Fruit fly (Drosophila melanogaster) whole organism, embryonic: ENCODE results near the gene Caf1-55.

Experiments
- B-H1 ChIP-seq: fragments of 200-800 bp; sonication (Bioruptor generic); IDR thresholded peaks from 3 replicates; pipeline ENCODE4 v1.3.6; 2022; ENCODE audit warnings: missing biosample characterization, missing genetic modification characterization
- Bdp1 ChIP-seq: fragments of 200-800 bp; sonication (Bioruptor generic); optimal IDR thresholded peaks from 3 replicates; lab custom pipeline; 2016; ENCODE audit warnings: missing biosample characterization, missing genetic modification characterization
- CG10321 ChIP-seq: fragments of 200-800 bp; sonication (Bioruptor generic); IDR thresholded peaks from 2 replicates; pipeline ENCODE4 v1.3.6; 2022; ENCODE audit warnings: missing biosample characterization, missing genetic modification characterization
- CG11093 ChIP-seq: fragments of 200-800 bp; sonication (Bioruptor generic); IDR thresholded peaks from 3 replicates; pipeline ENCODE4 v1.3.6; 2022; ENCODE audit warnings: missing biosample characterization, missing genetic modification characterization
- CG11247 ChIP-seq: fragments of 200-800 bp; sonication (Bioruptor generic); IDR thresholded peaks from 2 replicates; pipeline ENCODE4 v1.3.6; 2022; ENCODE audit warnings: missing biosample characterization, missing genetic modification characterization
- CG11560 ChIP-seq: fragments of 200-800 bp; sonication (Bioruptor generic); IDR thresholded peaks from 3 replicates; pipeline ENCODE4 v1.3.6; 2022; ENCODE audit warnings: missing biosample characterization, missing genetic modification characterization
- CG11696 ChIP-seq: fragments of 200-800 bp; sonication (Bioruptor generic); IDR thresholded peaks from 2 replicates; pipeline ENCODE4 v1.3.6; 2022; ENCODE audit warnings: missing biosample characterization, missing genetic modification characterization
- CG12236 ChIP-seq: fragments of 200-800 bp; sonication (Bioruptor generic); optimal IDR thresholded peaks from 2 replicates; lab custom pipeline; 2016; ENCODE audit warnings: missing biosample characterization, missing genetic modification characterization
- CG13424 ChIP-seq: fragments of 200-800 bp; sonication (Bioruptor generic); optimal IDR thresholded peaks from 2 replicates; lab custom pipeline; 2019; ENCODE audit warnings: missing biosample characterization, mild to moderate bottlenecking, missing genetic modification characterization, moderate library complexity
- CG13894 ChIP-seq: fragments of 200-800 bp; sonication (Bioruptor generic); optimal IDR thresholded peaks from 3 replicates; lab custom pipeline; 2018; ENCODE audit warnings: missing biosample characterization, mild to moderate bottlenecking, missing genetic modification characterization, moderate library complexity
- CG14014 ChIP-seq: fragments of 200-800 bp; sonication (Bioruptor generic); IDR thresholded peaks from 2 replicates; pipeline ENCODE4 v1.3.6; 2022; ENCODE audit warnings: missing biosample characterization, missing genetic modification characterization
- CG15011 ChIP-seq: fragments of 200-800 bp; sonication (Bioruptor generic); optimal IDR thresholded peaks from 3 replicates; lab custom pipeline; 2018; ENCODE audit warnings: missing biosample characterization, mild to moderate bottlenecking, missing genetic modification characterization
- CG15479 ChIP-seq: fragments of 200-800 bp; sonication (Bioruptor generic); optimal IDR thresholded peaks from 3 replicates; lab custom pipeline; 2019; ENCODE audit warnings: missing biosample characterization, mild to moderate bottlenecking, missing genetic modification characterization, moderate library complexity
- CG17359 ChIP-seq: fragments of 200-800 bp; sonication (Bioruptor generic); optimal IDR thresholded peaks from 3 replicates; lab custom pipeline; 2018; ENCODE audit warnings: missing biosample characterization, mild to moderate bottlenecking, missing genetic modification characterization, moderate library complexity
- CG18011 ChIP-seq: fragments of 200-800 bp; sonication (Bioruptor generic); optimal IDR thresholded peaks from 2 replicates; lab custom pipeline; 2017; ENCODE audit warnings: missing biosample characterization, missing genetic modification characterization, mild to moderate bottlenecking, moderate library complexity, missing genotype
- CG31441 ChIP-seq: fragments of 200-800 bp; sonication (Bioruptor generic); IDR thresholded peaks from 2 replicates; pipeline ENCODE4 v1.3.6; 2022; ENCODE audit warnings: missing biosample characterization, missing genetic modification characterization
- CG33557 ChIP-seq: fragments of 200-800 bp; sonication (Bioruptor generic); optimal IDR thresholded peaks from 2 replicates; lab custom pipeline; 2019; ENCODE audit warnings: missing biosample characterization, mild to moderate bottlenecking, missing genetic modification characterization, moderate library complexity
- CG4404 ChIP-seq: fragments of 200-800 bp; sonication (Bioruptor generic); IDR thresholded peaks from 2 replicates; pipeline ENCODE4 v1.3.6; 2022; ENCODE audit warnings: missing biosample characterization, missing genetic modification characterization
- CG4424 ChIP-seq: fragments of 200-800 bp; sonication (Bioruptor generic); optimal IDR thresholded peaks from 3 replicates; lab custom pipeline; 2016; ENCODE audit warnings: missing biosample characterization, missing genetic modification characterization
- CG6791 ChIP-seq: fragments of 200-800 bp; sonication (Bioruptor generic); IDR thresholded peaks from 3 replicates; pipeline ENCODE4 v1.3.6; 2022; ENCODE audit warnings: missing biosample characterization, missing genetic modification characterization; ENCODE audit not compliant: partially characterized antibody
- CG7372 ChIP-seq: fragments of 200-800 bp; sonication (Bioruptor generic); IDR thresholded peaks from 2 replicates; pipeline ENCODE4 v1.3.6; 2022; ENCODE audit warnings: missing biosample characterization, missing genetic modification characterization
- CG8290 ChIP-seq, 3 experiments: fragments of 200-800 bp; sonication (Bioruptor generic); optimal IDR thresholded peaks; 2 replicates each; lab custom pipeline; 2016 to 2019; ENCODE audit warnings: missing biosample characterization in 3 of 3, missing genetic modification characterization in 3 of 3, mild to moderate bottlenecking in 2 of 3, moderate library complexity in 1 of 3
- CoRest ChIP-seq: fragments of 200-800 bp; sonication (Bioruptor generic); optimal IDR thresholded peaks from 3 replicates; lab custom pipeline; 2018; ENCODE audit warnings: missing biosample characterization, mild to moderate bottlenecking, missing genetic modification characterization, moderate library complexity
- Dip2 ChIP-seq: fragments of 200-800 bp; sonication (Bioruptor generic); IDR thresholded peaks from 2 replicates; pipeline ENCODE4 v1.3.6; 2022; ENCODE audit warnings: missing biosample characterization, missing genetic modification characterization
- GATAe ChIP-seq: fragments of 200-800 bp; sonication (Bioruptor generic); conservative IDR thresholded peaks from 2 replicates; pipeline ENCODE4 v1.3.6; 2022; ENCODE audit warnings: missing biosample characterization, missing genetic modification characterization
- Gsc ChIP-seq: fragments of 200-800 bp; sonication (Bioruptor generic); IDR thresholded peaks from 2 replicates; pipeline ENCODE4 v1.3.6; 2022; ENCODE audit warnings: missing biosample characterization, missing genetic modification characterization
- Lhr ChIP-seq: fragments of 200-800 bp; sonication (Bioruptor generic); optimal IDR thresholded peaks from 3 replicates; lab custom pipeline; 2017; ENCODE audit warnings: mild to moderate bottlenecking, missing biosample characterization, missing genetic modification reagents, missing genetic modification characterization
- Lim3 ChIP-seq: fragments of 200-800 bp; sonication (Bioruptor generic); IDR thresholded peaks from 2 replicates; pipeline ENCODE4 v1.3.6; 2022; ENCODE audit warnings: missing biosample characterization, missing genetic modification characterization
- Scr ChIP-seq: fragments of 200-800 bp; sonication (Bioruptor generic); IDR thresholded peaks from 2 replicates; pipeline ENCODE4 v1.3.6; 2022; ENCODE audit warnings: missing biosample characterization, missing genetic modification characterization; ENCODE audit not compliant: partially characterized antibody
- Side ChIP-seq: fragments of 200-800 bp; sonication (Bioruptor generic); optimal IDR thresholded peaks from 2 replicates; lab custom pipeline; 2016; ENCODE audit warnings: missing biosample characterization, missing genetic modification characterization
- Sox102F ChIP-seq: fragments of 200-800 bp; sonication (Bioruptor generic); optimal IDR thresholded peaks from 2 replicates; lab custom pipeline; 2018; ENCODE audit warnings: missing biosample characterization, mild to moderate bottlenecking, missing genetic modification characterization, moderate library complexity
- Taf1 ChIP-seq: fragments of 200-800 bp; sonication (Bioruptor generic); IDR thresholded peaks from 2 replicates; pipeline ENCODE4 v1.3.6; 2022; ENCODE audit warnings: missing biosample characterization, missing genetic modification characterization
- ab ChIP-seq: fragments of 200-800 bp; sonication (Bioruptor generic); optimal IDR thresholded peaks from 2 replicates; lab custom pipeline; 2016; ENCODE audit warnings: missing biosample characterization, missing genetic modification characterization
- caup ChIP-seq: fragments of 200-800 bp; sonication (Bioruptor generic); optimal IDR thresholded peaks from 3 replicates; lab custom pipeline; 2017; ENCODE audit warnings: missing biosample characterization, mild to moderate bottlenecking, missing genetic modification characterization, moderate library complexity; ENCODE audit not compliant: severe bottlenecking
- chif ChIP-seq, 2 experiments: fragments of 200-800 bp; sonication (Bioruptor generic); optimal IDR thresholded peaks; 3 replicates each; lab custom pipeline; 2016; ENCODE audit warnings: missing biosample characterization in 2 of 2, missing genetic modification characterization in 2 of 2
- chm ChIP-seq: fragments of 200-800 bp; sonication (Bioruptor generic); IDR thresholded peaks from 2 replicates; pipeline ENCODE4 v1.3.6; 2022; ENCODE audit warnings: missing biosample characterization, missing genetic modification characterization
- emc ChIP-seq: fragments of 200-800 bp; sonication (Bioruptor generic); optimal IDR thresholded peaks from 2 replicates; lab custom pipeline; 2016; ENCODE audit warnings: missing biosample characterization, missing genetic modification characterization
- en ChIP-seq: fragments of 200-800 bp; sonication (Bioruptor generic); optimal IDR thresholded peaks from 2 replicates; lab custom pipeline; 2016; ENCODE audit warnings: missing biosample characterization, missing genetic modification characterization
- ewg ChIP-seq: fragments of 200-800 bp; sonication (Bioruptor generic); optimal IDR thresholded peaks from 3 replicates; lab custom pipeline; 2017; ENCODE audit warnings: mild to moderate bottlenecking, missing biosample characterization, missing genetic modification reagents, missing genetic modification characterization
- gro ChIP-seq: fragments of 200-800 bp; sonication (Bioruptor generic); optimal IDR thresholded peaks from 2 replicates; lab custom pipeline; 2016; ENCODE audit warnings: missing biosample characterization, missing genetic modification characterization
- pb ChIP-seq: fragments of 200-800 bp; sonication (Bioruptor generic); optimal IDR thresholded peaks from 3 replicates; lab custom pipeline; 2016; ENCODE audit warnings: missing biosample characterization, missing genetic modification characterization
- pum ChIP-seq: fragments of 200-800 bp; sonication (Bioruptor generic); optimal IDR thresholded peaks from 2 replicates; lab custom pipeline; 2016; ENCODE audit warnings: missing biosample characterization, missing genetic modification characterization
- rib ChIP-seq: fragments of 200-800 bp; sonication (Bioruptor generic); IDR thresholded peaks from 2 replicates; pipeline ENCODE4 v1.3.6; 2022; ENCODE audit warnings: missing biosample characterization, missing genetic modification characterization
- sima ChIP-seq: fragments of 200-800 bp; sonication (Bioruptor generic); optimal IDR thresholded peaks from 2 replicates; lab custom pipeline; 2016; ENCODE audit warnings: missing biosample characterization, missing genetic modification characterization
- ssp ChIP-seq: fragments of 200-800 bp; sonication (Bioruptor generic); IDR thresholded peaks from 2 replicates; pipeline ENCODE4 v1.3.6; 2022; ENCODE audit warnings: missing biosample characterization, missing genetic modification characterization
- twi ChIP-seq: fragments of 200-800 bp; optimal IDR thresholded peaks from 2 replicates; lab custom pipeline; 2019; ENCODE audit warnings: missing biosample characterization, mild to moderate bottlenecking, missing genetic modification characterization, moderate library complexity
- usp ChIP-seq: fragments of >200 bp; optimal IDR thresholded peaks from 2 replicates; lab custom pipeline; 2017; ENCODE audit warnings: missing biosample characterization, missing genetic modification characterization
- wor ChIP-seq: fragments of 200-800 bp; sonication (Bioruptor generic); IDR thresholded peaks from 2 replicates; pipeline ENCODE4 v1.3.6; 2022; ENCODE audit warnings: missing biosample characterization, missing genetic modification characterization

Caf1-55 gene

dm6 chr3R:15242186-15243045, 17.0 kb downstream of the Caf1-55 start, which contains the start of the genes tefu and Hsc70-4 (continued):
- TF ChIP-seq CG8290 (GFP tag; optimal IDR thresholded peaks at IDR 0.05; lab: Kevin White, UChicago) (peak; percentile 79), CG8290 (tag; optimal IDR thresholded peaks at IDR 0.05; lab: Kevin White, UChicago) (peak in 1 of 2 experiments; percentile 72), Taf1 (no peak; the same call in 1 of the 2 replicates), Gsc (GFP tag; lab: Robert Waterston, UW) (peak; percentile 42; the same call in 1 of the 2 replicates), Lim3 (GFP tag; lab: Robert Waterston, UW) (no peak), CG11247 (GFP tag; lab: Robert Waterston, UW) (peak; percentile 48; the same call in 1 of the 2 replicates), CG31441 (peak; percentile 12), CG11696 (peak; percentile 58), CG11560 (tag; lab: Robert Waterston, UW) (peak; percentile 27; the same call in 1 of the 3 replicates), CG10321 (GFP tag; lab: Robert Waterston, UW) (0 out of 2 replicates have a peak, but pooled peaks have one; percentile 49), Sox102F (no peak), CG18011 (GFP tag; lab: Kevin White, UChicago) (no peak), emc (GFP tag; lab: Kevin White, UChicago) (no peak), ssp (GFP tag; lab: Robert Waterston, UW) (peak; percentile 99), sima (GFP tag; lab: Kevin White, UChicago) (peak; percentile 12), CG4424 (GFP tag; lab: Kevin White, UChicago) (peak; percentile 82), CG17359 (peak; percentile 58), CoRest (tag; lab: Kevin White, UChicago) (peak; percentile 91), CG15011 (GFP tag; lab: Kevin White, UChicago) (peak; percentile 54), wor (peak; percentile 60), CG11093 (GFP tag; lab: Robert Waterston, UW) (peak; percentile 85), CG14014 (peak; percentile 61; the same call in 1 of the 2 replicates), ab (peak; percentile 77), en (GFP tag; lab: Kevin White, UChicago) (no peak), Dip2 (GFP tag; lab: Robert Waterston, UW) (0 out of 2 replicates have a peak, but pooled peaks have one; percentile 28), Lhr (GFP tag; lab: Kevin White, UChicago) (peak; percentile 95), rib (GFP tag; lab: Robert Waterston, UW) (peak; percentile 81; the same call in 1 of the 2 replicates), Bdp1 (GFP tag; lab: Kevin White, UChicago) (peak; percentile 57), ewg (GFP tag; lab: Kevin White, UChicago) (peak; percentile 60), CG15479 (GFP tag; lab: Kevin White, UChicago) (no peak), GATAe (GFP tag; lab: Robert Waterston, UW) (no peak), CG4404 (peak; percentile 74), twi (tag; lab: Kevin White, UChicago) (peak; percentile 61), CG7372 (GFP tag; lab: Robert Waterston, UW) (peak; percentile 73), usp (GFP tag; lab: Kevin White, UChicago) (no peak), chif (GFP tag; optimal IDR thresholded peaks at IDR 0.05; lab: Kevin White, UChicago) (peak in 1 of 2 experiments; percentile 83), CG13424 (tag; lab: Kevin White, UChicago) (peak; percentile 73), caup (peak; percentile 38), CG13894 (tag; lab: Kevin White, UChicago) (peak; percentile 76), B-H1 (GFP tag; lab: Robert Waterston, UW) (peak; percentile 73), CG6791 (GFP tag; lab: Robert Waterston, UW) (peak; percentile 38; the same call in 1 of the 3 replicates), Scr (GFP tag; lab: Robert Waterston, UW) (no peak), Side (GFP tag; lab: Kevin White, UChicago) (peak; percentile 14), CG33557 (peak; percentile 40), pum (GFP tag; lab: Kevin White, UChicago) (peak; percentile 69), pb (GFP tag; lab: Kevin White, UChicago) (no peak), gro (GFP tag; lab: Kevin White, UChicago) (peak; percentile 4), chm (GFP tag; lab: Robert Waterston, UW) (no peak), CG12236 (GFP tag; lab: Kevin White, UChicago) (peak; percentile 2)
